Fruit fly (Drosophila melanogaster) whole organism: ENCODE measurements around the gene PIG-L.

Source experiments
- Dll ChIP-seq: fragments of >200 bp; optimal IDR thresholded peaks from 2 replicates; lab custom pipeline; 2017
- pan ChIP-seq: fragments of >200 bp; optimal IDR thresholded peaks from 2 replicates; lab custom pipeline; 2017

DNA sequence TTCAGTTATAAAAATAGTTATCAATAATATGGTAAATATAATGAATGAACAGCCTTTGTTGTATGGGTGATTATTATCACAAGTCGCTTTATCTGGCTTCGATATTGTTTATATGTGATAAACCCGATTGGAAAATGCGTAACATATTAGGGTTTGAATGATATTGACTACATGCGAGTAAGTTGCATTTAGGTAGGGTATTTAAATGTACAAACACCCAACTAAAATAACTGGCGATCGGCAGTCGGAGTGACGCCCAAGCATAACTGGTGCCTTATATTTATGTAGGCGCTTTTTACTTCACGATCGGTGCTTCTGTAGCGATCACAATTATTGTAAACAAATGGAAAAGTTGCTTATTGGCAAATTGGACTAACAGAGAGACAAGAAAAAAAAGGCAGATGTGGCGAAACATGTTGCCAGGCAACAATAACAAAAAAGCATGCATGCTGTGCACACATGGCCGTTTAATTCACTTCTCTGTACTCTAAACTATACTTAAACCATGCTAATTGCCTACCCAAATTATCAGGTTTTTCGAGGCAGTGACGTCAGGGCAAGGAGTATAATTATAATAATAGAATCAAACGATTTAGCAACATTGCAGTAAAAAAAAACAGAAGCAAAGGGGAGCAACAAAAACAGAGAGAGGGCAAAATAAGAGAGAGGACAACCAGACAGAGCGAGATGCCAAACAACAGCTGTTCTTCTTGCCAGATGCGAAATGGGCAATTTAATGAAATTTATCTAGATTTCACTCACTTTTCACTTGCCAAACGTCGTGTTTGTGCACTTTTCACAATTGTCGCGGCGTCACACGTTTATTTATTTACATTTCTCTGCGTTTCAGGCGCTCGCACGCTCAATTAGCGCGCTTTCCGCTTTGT lies 13.5 kb downstream of the PIG-L start:
- TF ChIP-seq Dll (lab: Kevin White, UChicago) (no peak), pan (lab: Kevin White, UChicago) (no peak)
